Worm (Caenorhabditis elegans): Measurements from ENCODE around the gene M04B2.7.

ce11 chrIV:11549694-11550093 lies 1.1 kb upstream of the M04B2.7 start:
- TF ChIP-seq him-1 (tag; optimal IDR thresholded peaks at IDR 0.05), result peak; percentile 65
- TF ChIP-seq W03F9.2 (tag; optimal IDR thresholded peaks at IDR 0.05), result peak; percentile 69
- peak; percentile 63 for TF ChIP-seq dao-5 (tag; optimal IDR thresholded peaks at IDR 0.05)
